Fruit fly (Drosophila melanogaster): ENCODE data around the gene mRpL21.
A peak's percentile ranks its signal among the peaks of the same experiment; 100 is the strongest.

The mRpL21 gene

DNA sequence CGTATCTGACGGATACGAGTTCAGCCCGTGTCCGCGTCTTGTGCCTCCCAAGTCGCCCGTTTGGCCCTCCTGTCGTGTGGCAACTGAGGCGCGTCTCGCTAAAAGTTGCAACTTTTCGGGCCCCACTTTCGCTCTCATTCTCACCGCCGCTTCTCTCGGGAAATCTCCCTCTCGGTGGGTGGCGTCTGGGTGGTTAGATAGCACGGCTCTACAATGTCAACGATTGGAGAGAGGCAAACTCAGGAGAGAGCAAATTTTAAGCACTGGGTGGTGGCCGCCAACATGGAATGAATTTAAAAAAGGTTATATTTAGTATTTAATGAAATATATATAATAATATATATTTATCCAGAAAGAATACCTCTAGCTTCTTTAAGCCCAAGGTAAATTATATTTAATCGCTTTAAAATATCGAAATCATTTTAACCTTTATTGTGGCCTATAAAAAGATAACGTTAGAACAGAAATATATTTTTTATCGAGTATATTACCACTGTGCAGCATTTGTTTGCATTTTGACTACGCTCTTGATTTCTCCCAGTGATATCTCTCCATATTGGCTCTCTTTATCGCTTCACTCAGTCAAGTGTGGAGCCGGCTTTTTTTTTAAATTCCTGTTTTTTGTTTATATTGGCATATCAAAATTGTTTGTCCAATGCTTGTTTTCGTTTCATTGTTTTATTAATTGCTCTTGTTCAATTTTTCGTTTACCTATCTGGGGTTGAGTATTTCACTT, 37.7 kb upstream of the mRpL21 start, which contains the start of gene Gbs-76A (continued):
- TF ChIP-seq hkb (optimal IDR thresholded peaks at IDR 0.05), result no peak
- peak; percentile 76 for TF ChIP-seq hkb (GFP tag; IDR thresholded peaks at IDR 0.05)
- TF ChIP-seq chif (GFP tag; optimal IDR thresholded peaks at IDR 0.05), result no peak
- peak; percentile 60 for TF ChIP-seq CG1602 (GFP tag; optimal IDR thresholded peaks at IDR 0.05)
- no peak for TF ChIP-seq CkIIα-i1 (GFP tag; IDR thresholded peaks at IDR 0.05)
- peak; percentile 67; the same call in 1 of the 2 replicates for TF ChIP-seq E2f2 (GFP tag; IDR thresholded peaks at IDR 0.05)
- peak; percentile 56; the same call in 1 of the 3 replicates for TF ChIP-seq zfh1 (GFP tag; IDR thresholded peaks at IDR 0.05)
- peak; percentile 82 for TF ChIP-seq Hand (GFP tag; optimal IDR thresholded peaks at IDR 0.05)
- TF ChIP-seq CG17612 (GFP tag; IDR thresholded peaks at IDR 0.05), result no peak
- TF ChIP-seq Sry-δ (GFP tag; optimal IDR thresholded peaks at IDR 0.05), result no peak

DNA sequence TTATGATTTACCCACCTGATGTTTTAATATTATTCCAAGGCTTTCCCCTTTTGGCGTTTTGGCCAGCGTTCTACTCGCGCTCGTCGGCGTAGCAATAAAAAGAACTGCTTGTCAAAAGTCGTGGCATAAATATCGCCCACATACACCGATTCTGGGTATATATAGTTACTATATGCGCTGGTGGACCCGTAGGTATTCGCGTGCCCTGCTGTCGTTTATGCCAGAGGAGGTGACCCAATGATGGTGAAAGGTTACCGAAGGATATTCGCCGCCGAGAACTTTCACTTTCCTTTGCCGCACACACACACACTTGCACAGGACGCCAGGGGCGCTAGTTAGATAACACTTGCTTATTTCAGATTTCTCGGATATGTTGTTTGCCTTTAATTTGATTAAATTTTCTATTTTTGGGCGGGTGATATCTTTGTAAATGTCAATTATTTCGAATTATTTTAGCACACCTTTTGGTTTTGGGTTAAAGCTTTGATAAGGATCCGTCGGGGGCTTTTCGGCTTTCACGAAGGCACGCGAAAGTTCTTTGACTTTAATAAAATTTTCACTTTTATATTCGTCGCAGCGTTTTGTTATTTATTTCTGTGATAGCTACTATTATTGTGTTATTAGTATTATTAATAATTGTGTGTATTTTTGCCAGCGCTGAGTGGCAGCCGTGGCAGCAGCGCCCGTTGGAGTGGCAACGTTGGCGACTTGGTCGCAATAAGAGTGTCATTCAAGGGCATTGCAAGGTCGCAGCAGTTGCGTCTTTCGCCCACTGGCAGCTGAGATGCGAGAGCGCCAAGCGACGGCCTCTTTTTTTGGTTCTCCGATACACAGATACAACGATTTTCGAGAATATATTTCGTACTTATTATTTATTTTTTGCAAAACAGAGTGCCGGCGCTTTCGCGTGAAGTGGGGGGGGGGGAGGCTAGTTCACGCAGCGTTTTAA, 36.9 kb upstream of the mRpL21 start:
- TF ChIP-seq CG10274 (GFP tag; optimal IDR thresholded peaks at IDR 0.05), result no peak
- 0 out of 3 replicates have a peak, but pooled peaks have one; percentile 32 for TF ChIP-seq mld (GFP tag; IDR thresholded peaks at IDR 0.05; ENCODE audit: partially characterized antibody)
- no peak for TF ChIP-seq trem (tag; optimal IDR thresholded peaks at IDR 0.05)
- TF ChIP-seq al (GFP tag; IDR thresholded peaks at IDR 0.05), result no peak
- TF ChIP-seq ranshi (GFP tag; IDR thresholded peaks at IDR 0.05), result no peak
- no peak for TF ChIP-seq ken (GFP tag; IDR thresholded peaks at IDR 0.05)
- no peak for TF ChIP-seq chinmo (GFP tag; IDR thresholded peaks at IDR 0.05; ENCODE audit: partially characterized antibody)
- TF ChIP-seq Med (GFP tag), result peak; percentile 72
- no peak for TF ChIP-seq nerfin-1 (tag; optimal IDR thresholded peaks at IDR 0.05)
- no peak for TF ChIP-seq CG5245 (GFP tag; optimal IDR thresholded peaks at IDR 0.05)
- TF ChIP-seq CG17328 (GFP tag; IDR thresholded peaks at IDR 0.05), result no peak
- TF ChIP-seq Ets65A (GFP tag), result peak; percentile 35
- no peak for TF ChIP-seq CG15601 (tag; optimal IDR thresholded peaks at IDR 0.05)
- TF ChIP-seq abd-A (tag; optimal IDR thresholded peaks at IDR 0.05), result no peak
- TF ChIP-seq kah (GFP tag; optimal IDR thresholded peaks at IDR 0.05), result no peak
- no peak for TF ChIP-seq Atf6 (GFP tag; IDR thresholded peaks at IDR 0.05)
- TF ChIP-seq sr (GFP tag; IDR thresholded peaks at IDR 0.05), result peak; percentile 49
- no peak for TF ChIP-seq fd102C (GFP tag; optimal IDR thresholded peaks at IDR 0.05)
- TF ChIP-seq CG3163 (GFP tag; optimal IDR thresholded peaks at IDR 0.05), result no peak
- TF ChIP-seq Deaf1 (tag; optimal IDR thresholded peaks at IDR 0.05), result peak; percentile 7
- no peak for TF ChIP-seq CG11696 (GFP tag; IDR thresholded peaks at IDR 0.05)
- peak; percentile 95 for TF ChIP-seq ERR (GFP tag; optimal IDR thresholded peaks at IDR 0.05)
- TF ChIP-seq CG13894 (tag; optimal IDR thresholded peaks at IDR 0.05), result peak; percentile 78
- TF ChIP-seq ase (GFP tag; IDR thresholded peaks at IDR 0.05), result no peak

DNA sequence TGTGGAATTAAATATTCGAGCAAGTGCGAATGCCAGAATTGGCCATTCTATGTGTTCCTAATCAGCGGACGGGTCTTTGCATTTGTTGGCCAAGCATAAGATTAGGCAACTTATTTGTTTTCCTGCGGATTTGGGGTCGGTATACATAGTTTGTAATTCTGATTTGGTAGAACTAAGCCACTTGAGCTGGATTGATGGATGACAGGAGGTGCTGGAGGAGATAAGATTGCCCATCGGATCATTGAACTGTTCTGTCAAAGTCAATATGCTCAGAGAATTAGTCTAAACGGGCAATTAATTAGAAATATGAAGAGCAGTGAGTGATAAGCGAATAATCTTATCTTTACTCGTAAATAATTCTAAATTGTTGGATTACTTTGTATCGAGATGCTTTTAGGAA, 34.5 kb upstream of the mRpL21 start:
- TF ChIP-seq Atf6 (GFP tag; IDR thresholded peaks at IDR 0.05), result 0 out of 2 replicates have a peak, but pooled peaks have one; percentile 24
- TF ChIP-seq gro (GFP tag; optimal IDR thresholded peaks at IDR 0.05), result peak; percentile 36
- peak; percentile 4 for TF ChIP-seq CG7745 (tag; optimal IDR thresholded peaks at IDR 0.05)
- peak; percentile 4 for TF ChIP-seq lab (GFP tag; optimal IDR thresholded peaks at IDR 0.05)
- TF ChIP-seq Kr (GFP tag; optimal IDR thresholded peaks at IDR 0.05), result no peak
- TF ChIP-seq run (tag; optimal IDR thresholded peaks at IDR 0.05), result peak; percentile 68
- no peak for TF ChIP-seq Abd-B (GFP tag; optimal IDR thresholded peaks at IDR 0.05)
- TF ChIP-seq mirr (GFP tag; optimal IDR thresholded peaks at IDR 0.05), result peak; percentile 95
- TF ChIP-seq CG15479 (GFP tag; optimal IDR thresholded peaks at IDR 0.05), result peak; percentile 21
- TF ChIP-seq CG9215 (GFP tag; IDR thresholded peaks at IDR 0.05), result no peak
- peak; percentile 37; the same call in 1 of the 2 replicates for TF ChIP-seq GATAe (GFP tag; conservative IDR thresholded peaks at IDR 0.05)
- TF ChIP-seq Scr (GFP tag; IDR thresholded peaks at IDR 0.05; ENCODE audit: partially characterized antibody), result no peak
- peak; percentile 99 for TF ChIP-seq exex (tag; optimal IDR thresholded peaks at IDR 0.05)
- TF ChIP-seq gcm2 (GFP tag; optimal IDR thresholded peaks at IDR 0.05), result no peak
